Fruit fly (Drosophila melanogaster) whole organism, wandering third instar larva: ENCODE data around the gene Det.

ENCODE experiments used
- Abd-B ChIP-seq: fragments of >200 bp; optimal IDR thresholded peaks from 2 replicates; lab custom pipeline; 2017; ENCODE audit warnings: missing biosample characterization, missing genetic modification characterization
- CG32264 ChIP-seq: fragments of 200-800 bp; sonication (Bioruptor generic); optimal IDR thresholded peaks from 2 replicates; lab custom pipeline; 2016; ENCODE audit warnings: missing biosample characterization, missing genetic modification characterization
- CG9705 ChIP-seq: fragments of 200-800 bp; sonication (Bioruptor generic); optimal IDR thresholded peaks from 2 replicates; lab custom pipeline; 2018; ENCODE audit warnings: missing biosample characterization, mild to moderate bottlenecking, missing genetic modification characterization
- CrebA ChIP-seq: fragments of 200-800 bp; sonication (Bioruptor generic); optimal IDR thresholded peaks from 2 replicates; lab custom pipeline; 2016; ENCODE audit warnings: missing biosample characterization, mild to moderate bottlenecking, missing genetic modification characterization, borderline replicate concordance
- Dfd ChIP-seq: fragments of >200 bp; optimal IDR thresholded peaks from 2 replicates; lab custom pipeline; 2017; ENCODE audit warnings: missing biosample characterization, missing genetic modification characterization
- HLH106 ChIP-seq: fragments of 200-800 bp; optimal IDR thresholded peaks from 3 replicates; lab custom pipeline; 2019; ENCODE audit warnings: missing biosample characterization, mild to moderate bottlenecking, missing genetic modification characterization, moderate library complexity
- Hnf4 ChIP-seq: fragments of 200-800 bp; sonication (Bioruptor generic); optimal IDR thresholded peaks from 2 replicates; lab custom pipeline; 2016; ENCODE audit warnings: missing biosample characterization, mild to moderate bottlenecking, missing genetic modification characterization
- Hr83 ChIP-seq: fragments of 200-300 bp; sonication (Bioruptor generic); optimal IDR thresholded peaks from 2 replicates; lab custom pipeline; 2016; ENCODE audit warnings: missing biosample characterization, mild to moderate bottlenecking, missing genetic modification characterization, moderate library complexity; ENCODE audit not compliant: poor library complexity, severe bottlenecking
- Jra ChIP-seq: sonication (Bioruptor generic); optimal IDR thresholded peaks from 2 replicates; lab custom pipeline; 2016; ENCODE audit warnings: missing biosample characterization, missing genetic modification characterization
- Mio ChIP-seq: sonication (Bioruptor generic); optimal IDR thresholded peaks from 2 replicates; lab custom pipeline; 2016; ENCODE audit warnings: missing biosample characterization, missing genetic modification characterization
- Myc ChIP-seq: fragments of >200 bp; optimal IDR thresholded peaks from 2 replicates; lab custom pipeline; 2017
- N ChIP-seq: fragments of >200 bp; optimal IDR thresholded peaks from 2 replicates; lab custom pipeline; 2018; ENCODE audit warnings: missing biosample characterization, missing external identifiers, missing genetic modification characterization
- OdsH ChIP-seq: fragments of 200-800 bp; sonication (Bioruptor generic); optimal IDR thresholded peaks from 2 replicates; lab custom pipeline; 2016; ENCODE audit warnings: missing biosample characterization, mild to moderate bottlenecking, missing genetic modification characterization
- Rel ChIP-seq, 2 experiments: fragments of 200-800 bp; sonication (Bioruptor generic) in 1 of 2; optimal IDR thresholded peaks; 2 replicates in 1 of 2; 3 replicates in 1 of 2; lab custom pipeline; 2016 to 2019; ENCODE audit warnings: mild to moderate bottlenecking in 2 of 2, missing biosample characterization in 2 of 2, missing genetic modification characterization in 2 of 2, moderate library complexity in 1 of 2
- Sp1 ChIP-seq: fragments of 200-800 bp; sonication (Bioruptor generic); optimal IDR thresholded peaks from 3 replicates; lab custom pipeline; 2019; ENCODE audit warnings: missing biosample characterization, mild to moderate bottlenecking, missing genetic modification characterization, moderate library complexity
- Vsx2 ChIP-seq: fragments of 200-300, 225-300 bp; sonication (Bioruptor generic); optimal IDR thresholded peaks from 2 replicates; lab custom pipeline; 2018; ENCODE audit warnings: missing biosample characterization, missing genetic modification characterization; ENCODE audit not compliant: partially characterized antibody
- br ChIP-seq: fragments of 200-800 bp; sonication (Bioruptor generic); optimal IDR thresholded peaks from 2 replicates; lab custom pipeline; 2016; ENCODE audit warnings: missing biosample characterization, missing genetic modification characterization
- brk ChIP-seq: fragments of 200-800 bp; sonication (Bioruptor generic); optimal IDR thresholded peaks from 2 replicates; lab custom pipeline; 2016; ENCODE audit warnings: missing biosample characterization, mild to moderate bottlenecking, missing genetic modification characterization
- dl ChIP-seq, 2 experiments: fragments of 175-275, 200-275 bp in 1 of 2; fragments of 200-275 bp in 1 of 2; sonication (Bioruptor generic); optimal IDR thresholded peaks; lab custom pipeline; 2018; ENCODE audit warnings: mild to moderate bottlenecking in 2 of 2, missing biosample characterization in 2 of 2, missing genetic modification characterization in 2 of 2, moderate library complexity in 2 of 2; ENCODE audit not compliant: partially characterized antibody in 2 of 2, insufficient read depth in 1 of 2
- dsf ChIP-seq: sonication (Bioruptor generic); optimal IDR thresholded peaks from 2 replicates; lab custom pipeline; 2016; ENCODE audit warnings: missing biosample characterization, missing genetic modification characterization, borderline replicate concordance
- foxo ChIP-seq, 2 experiments: fragments of 200-800 bp; sonication (Bioruptor generic); optimal IDR thresholded peaks; 2 replicates in 1 of 2; 3 replicates in 1 of 2; lab custom pipeline; 2016 to 2017; ENCODE audit warnings: missing biosample characterization in 2 of 2, missing genetic modification characterization in 2 of 2
- fru ChIP-seq: fragments of 200-800 bp; sonication (Bioruptor generic); optimal IDR thresholded peaks from 3 replicates; lab custom pipeline; 2016; ENCODE audit warnings: missing biosample characterization, mild to moderate bottlenecking, missing genetic modification characterization
- lola ChIP-seq: fragments of >200 bp; optimal IDR thresholded peaks from 2 replicates; lab custom pipeline; 2017; ENCODE audit warnings: missing biosample characterization, missing genetic modification characterization
- pan ChIP-seq: fragments of >200 bp; optimal IDR thresholded peaks from 2 replicates; lab custom pipeline; 2017
- psq ChIP-seq: fragments of 200-800 bp; sonication (Bioruptor generic); optimal IDR thresholded peaks from 3 replicates; lab custom pipeline; 2017; ENCODE audit warnings: missing biosample characterization, mild to moderate bottlenecking, missing genetic modification characterization, moderate library complexity
- tai ChIP-seq: sonication (Bioruptor generic); optimal IDR thresholded peaks from 2 replicates; lab custom pipeline; 2016; ENCODE audit warnings: missing biosample characterization, missing genetic modification characterization
- usp ChIP-seq: fragments of >200 bp; optimal IDR thresholded peaks from 2 replicates; lab custom pipeline; 2017; ENCODE audit warnings: missing biosample characterization, missing genetic modification characterization
- woc ChIP-seq: sonication (Bioruptor generic); optimal IDR thresholded peaks from 2 replicates; lab custom pipeline; 2016; ENCODE audit warnings: missing biosample characterization, mild to moderate bottlenecking, missing genetic modification characterization

The Det gene

dm6 chr3R:17178140-17178539 is 28.7 kb downstream of the Det start:
- TF ChIP-seq dsf (GFP tag; lab: Kevin White, UChicago) (no peak), pan (lab: Kevin White, UChicago) (no peak), Hr83 (no peak), lola (GFP tag; lab: Kevin White, UChicago) (no peak), Mio (GFP tag; lab: Kevin White, UChicago) (no peak), Sp1 (no peak), dl (GFP tag; optimal IDR thresholded peaks at IDR 0.05; lab: Kevin White, UChicago; ENCODE audit: insufficient read depth in 1 of 2, partially characterized antibody in 2 of 2) (no peak), CrebA (no peak), usp (GFP tag; lab: Kevin White, UChicago) (no peak), N (GFP tag; lab: Kevin White, UChicago) (no peak), br (no peak), Hnf4 (GFP tag; lab: Kevin White, UChicago) (no peak)

- no peak for TF ChIP-seq OdsH (GFP tag; lab: Kevin White, UChicago)
- TF ChIP-seq psq (GFP tag; lab: Kevin White, UChicago): no peak
- no peak for TF ChIP-seq brk (GFP tag; lab: Kevin White, UChicago)
- no peak for TF ChIP-seq usp (GFP tag; lab: Kevin White, UChicago)
- TF ChIP-seq CG9705 (GFP tag; lab: Kevin White, UChicago): no peak
- TF ChIP-seq, all 38 proteins: peak for 0
These were observed 42.5 kb downstream of the Det start for dm6 chr3R:17192009-17192408.

dm6 chr3R:17193657-17194056 is 44.2 kb downstream of the Det start:
- no peak for TF ChIP-seq psq (GFP tag; lab: Kevin White, UChicago)
- TF ChIP-seq Abd-B (GFP tag; lab: Kevin White, UChicago): no peak
- no peak for TF ChIP-seq CG9705 (GFP tag; lab: Kevin White, UChicago)
- TF ChIP-seq fru (GFP tag; lab: Kevin White, UChicago): no peak
- no peak for TF ChIP-seq CG32264
- TF ChIP-seq HLH106 (tag; lab: Kevin White, UChicago): no peak
- TF ChIP-seq usp (GFP tag; lab: Kevin White, UChicago): no peak
- TF ChIP-seq foxo (GFP tag; optimal IDR thresholded peaks at IDR 0.05; lab: Kevin White, UChicago): no peak
- TF ChIP-seq brk (GFP tag; lab: Kevin White, UChicago): no peak
- no peak for TF ChIP-seq tai (GFP tag; lab: Kevin White, UChicago)
- no peak for TF ChIP-seq Dfd (GFP tag; lab: Kevin White, UChicago)
- TF ChIP-seq pan (lab: Kevin White, UChicago): no peak
- no peak for TF ChIP-seq Vsx2 (GFP tag; lab: Kevin White, UChicago)
- TF ChIP-seq dsf (GFP tag; lab: Kevin White, UChicago): no peak
- no peak for TF ChIP-seq Hr83
- no peak for TF ChIP-seq Myc (lab: Kevin White, UChicago)
- TF ChIP-seq, all 38 proteins: peak for 0

dm6 chr3R:17197599-17197998 is 48.1 kb downstream of the Det start:
- TF ChIP-seq woc: no peak
- TF ChIP-seq fru (GFP tag; lab: Kevin White, UChicago): no peak
- no peak for TF ChIP-seq Vsx2 (GFP tag; lab: Kevin White, UChicago)
- no peak for TF ChIP-seq Rel (GFP tag; optimal IDR thresholded peaks at IDR 0.05; lab: Kevin White, UChicago)
- no peak for TF ChIP-seq Rel (tag; optimal IDR thresholded peaks at IDR 0.05; lab: Kevin White, UChicago)
- TF ChIP-seq Jra (GFP tag; lab: Kevin White, UChicago): no peak
- no peak for TF ChIP-seq HLH106 (tag; lab: Kevin White, UChicago)
- no peak for TF ChIP-seq Dfd (GFP tag; lab: Kevin White, UChicago)
- TF ChIP-seq brk (GFP tag; lab: Kevin White, UChicago): no peak
- TF ChIP-seq tai (GFP tag; lab: Kevin White, UChicago): no peak
- no peak for TF ChIP-seq CG32264
